Fruit fly (Drosophila melanogaster) whole organism: ENCODE data around the gene Ir94h.

Experiments
- CG8478 ChIP-seq: fragments of >200 bp; optimal IDR thresholded peaks from 2 replicates; lab custom pipeline; 2018; ENCODE audit warnings: inconsistent platforms
- Dll ChIP-seq: fragments of >200 bp; optimal IDR thresholded peaks from 2 replicates; lab custom pipeline; 2017
- EcR ChIP-seq, 2 experiments: fragments of >200 bp; optimal IDR thresholded peaks; 2 replicates each; lab custom pipeline; 2017; ENCODE audit warnings: missing biosample characterization in 2 of 2, missing genetic modification characterization in 2 of 2, missing genetic modification reagents in 2 of 2
- pan ChIP-seq: fragments of >200 bp; optimal IDR thresholded peaks from 2 replicates; lab custom pipeline; 2017
- psq ChIP-seq: fragments of >200 bp; optimal IDR thresholded peaks from 2 replicates; lab custom pipeline; 2017
- usp ChIP-seq: fragments of >200 bp; optimal IDR thresholded peaks from 2 replicates; lab custom pipeline; 2017; ENCODE audit warnings: missing biosample characterization, missing genetic modification characterization, mixed read lengths

Gene Ir94h

DNA sequence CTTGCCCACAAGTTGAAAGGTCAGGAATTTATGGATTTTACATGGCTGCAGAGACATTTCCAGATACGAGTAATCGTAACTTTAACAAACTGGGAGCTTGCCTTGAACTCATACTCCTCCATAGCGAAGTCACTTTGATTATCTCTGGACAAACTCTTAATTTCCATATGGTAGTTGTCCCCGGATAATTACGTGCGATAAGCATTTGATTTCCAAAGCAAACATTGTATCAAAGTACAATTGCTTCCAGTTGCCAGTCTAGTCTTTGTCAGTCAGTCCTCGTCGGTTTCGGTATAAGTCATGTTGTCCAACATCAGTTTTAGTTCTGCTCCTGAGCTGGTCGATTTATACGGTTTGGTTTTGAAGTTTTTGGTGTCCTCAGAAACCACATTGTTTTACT, at the start of gene Ir94h:
Gene Ir94h, plus strand, starts transcription at position 301 of the 400 bp plus-strand sequence.
- TF ChIP-seq EcR (GFP tag; optimal IDR thresholded peaks at IDR 0.05; lab: Kevin White, UChicago) = no peak
- no peak for TF ChIP-seq usp (GFP tag; lab: Kevin White, UChicago)
- TF ChIP-seq psq (lab: Kevin White, UChicago) = no peak
- no peak for TF ChIP-seq pan
- no peak for TF ChIP-seq Dll (lab: Kevin White, UChicago)
- TF ChIP-seq CG8478 (lab: Kevin White, UChicago) = no peak

- no peak for TF ChIP-seq pan
- no peak for TF ChIP-seq psq (lab: Kevin White, UChicago)
Measured at dm6 chr3R:23438184-23438787, 49.0 kb upstream of the Ir94h start.

DNA sequence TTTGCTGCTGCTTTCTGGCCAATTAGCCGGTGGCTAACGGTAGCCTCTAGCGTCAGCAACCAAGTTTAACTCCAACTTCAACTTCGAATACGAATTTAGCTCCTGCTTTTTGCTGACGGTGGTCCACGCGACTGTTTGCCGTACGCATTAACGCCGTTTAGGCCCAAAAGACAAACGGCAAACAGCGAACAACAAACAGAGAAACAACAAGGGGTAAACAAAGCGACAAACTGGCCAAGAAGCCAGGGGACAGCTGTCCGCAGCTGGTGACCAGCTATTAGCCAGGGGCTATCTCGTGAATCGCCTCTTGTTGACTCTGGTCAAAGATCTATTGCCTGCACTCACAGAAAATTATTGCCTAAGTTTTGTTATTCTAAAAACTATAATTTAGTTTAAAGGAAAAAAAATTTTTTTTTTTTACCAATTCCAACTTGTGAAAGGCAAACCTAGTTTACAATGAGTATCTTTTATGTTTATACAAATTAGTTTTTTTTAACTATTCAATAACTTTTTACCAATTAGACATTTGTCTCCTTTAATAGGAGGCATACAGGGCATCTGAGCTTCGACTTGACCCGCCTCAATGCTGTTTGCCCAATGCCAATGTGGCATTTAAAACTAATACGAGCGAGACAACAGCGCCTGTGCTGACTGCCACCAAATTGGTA, 41.9 kb upstream of the Ir94h start:
- TF ChIP-seq usp (GFP tag; lab: Kevin White, UChicago) = no peak
- no peak for TF ChIP-seq CG8478 (lab: Kevin White, UChicago)
- no peak for TF ChIP-seq pan
- no peak for TF ChIP-seq psq (lab: Kevin White, UChicago)
- no peak for TF ChIP-seq EcR (GFP tag; optimal IDR thresholded peaks at IDR 0.05; lab: Kevin White, UChicago)
- TF ChIP-seq Dll (lab: Kevin White, UChicago) = no peak

DNA sequence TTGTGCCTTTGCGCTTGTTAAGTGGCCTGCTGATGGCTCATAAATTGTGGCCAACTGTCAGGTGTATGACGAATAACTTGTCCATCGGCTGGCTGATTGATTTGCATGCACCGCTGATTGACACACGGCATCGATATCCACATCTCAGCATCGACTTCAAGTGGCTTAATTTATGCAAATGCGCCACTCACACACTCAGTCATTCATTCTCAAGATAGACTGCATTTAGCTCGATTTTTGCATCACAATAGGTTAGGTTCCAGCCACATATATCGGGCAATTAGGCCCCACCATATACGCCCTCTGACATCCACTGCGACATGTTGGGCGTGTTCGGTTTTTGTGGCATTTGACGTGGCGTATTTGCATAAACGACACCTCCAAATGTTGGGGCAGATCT, 31.4 kb upstream of the Ir94h start:
- no peak for TF ChIP-seq psq (lab: Kevin White, UChicago)
- no peak for TF ChIP-seq usp (GFP tag; lab: Kevin White, UChicago)
- TF ChIP-seq pan = no peak

dm6 chr3R:23460667-23461066, 26.6 kb upstream of the Ir94h start:
- TF ChIP-seq pan = no peak
- no peak for TF ChIP-seq EcR (GFP tag; optimal IDR thresholded peaks at IDR 0.05; lab: Kevin White, UChicago)
- no peak for TF ChIP-seq CG8478 (lab: Kevin White, UChicago)
- TF ChIP-seq Dll (lab: Kevin White, UChicago) = no peak
- TF ChIP-seq usp (GFP tag; lab: Kevin White, UChicago) = no peak

- TF ChIP-seq pan (no peak), usp (GFP tag; lab: Kevin White, UChicago) (no peak), EcR (GFP tag; optimal IDR thresholded peaks at IDR 0.05; lab: Kevin White, UChicago) (peak; percentile 49 to 98)
Measured at dm6 chr3R:23472011-23472958, 15.0 kb upstream of the Ir94h start, which contains the start of gene CG4374. TSS of gene CG4374 (minus strand) at chr3R:23472278.

dm6 chr3R:23476085-23476484, 11.2 kb upstream of the Ir94h start:
- no peak for TF ChIP-seq EcR (GFP tag; optimal IDR thresholded peaks at IDR 0.05; lab: Kevin White, UChicago)
- no peak for TF ChIP-seq Dll (lab: Kevin White, UChicago)
- no peak for TF ChIP-seq psq (lab: Kevin White, UChicago)
- no peak for TF ChIP-seq pan
- no peak for TF ChIP-seq CG8478 (lab: Kevin White, UChicago)
- TF ChIP-seq usp (GFP tag; lab: Kevin White, UChicago) = no peak

dm6 chr3R:23481249-23481915, 5.9 kb upstream of the Ir94h start, which contains the start of gene Ir94f:
TSS of gene Ir94f (plus strand) at chr3R:23481865.
- TF ChIP-seq psq (lab: Kevin White, UChicago) = no peak
- no peak for TF ChIP-seq pan
- no peak for TF ChIP-seq Dll (lab: Kevin White, UChicago)

- TF ChIP-seq psq (lab: Kevin White, UChicago) = no peak
- no peak for TF ChIP-seq EcR (GFP tag; optimal IDR thresholded peaks at IDR 0.05; lab: Kevin White, UChicago)
- no peak for TF ChIP-seq pan
- TF ChIP-seq usp (GFP tag; lab: Kevin White, UChicago) = no peak
- no peak for TF ChIP-seq Dll (lab: Kevin White, UChicago)
Measured at dm6 chr3R:23483563-23483962, 3.7 kb upstream of the Ir94h start, which contains the start of gene Ir94g. TSS of gene Ir94g (plus strand) at chr3R:23483863.

dm6 chr3R:23486743-23487142, 558 bp upstream of the Ir94h start:
- TF ChIP-seq CG8478 (lab: Kevin White, UChicago) (no peak), pan (no peak), usp (GFP tag; lab: Kevin White, UChicago) (no peak), psq (lab: Kevin White, UChicago) (no peak), Dll (lab: Kevin White, UChicago) (no peak), EcR (GFP tag; optimal IDR thresholded peaks at IDR 0.05; lab: Kevin White, UChicago) (no peak)

dm6 chr3R:23496488-23496887, 9.2 kb downstream of the Ir94h start:
- TF ChIP-seq usp (GFP tag; lab: Kevin White, UChicago) = no peak
- TF ChIP-seq pan = no peak
- no peak for TF ChIP-seq psq (lab: Kevin White, UChicago)
- TF ChIP-seq Dll (lab: Kevin White, UChicago) = no peak
- TF ChIP-seq CG8478 (lab: Kevin White, UChicago) = no peak
- TF ChIP-seq EcR (GFP tag; optimal IDR thresholded peaks at IDR 0.05; lab: Kevin White, UChicago) = no peak
